Worm (Caenorhabditis elegans) whole organism, young adult: ENCODE measurements around the gene T04F3.5.

Experiments used
- D2030.7 ChIP-seq: fragments of 200-800 bp; sonication (Bioruptor generic); IDR thresholded peaks from 2 replicates; pipeline ENCODE4 v1.3.6; 2022; ENCODE audit warnings: missing genetic modification reagents, missing genetic modification characterization, missing compliant biosample characterization
- F10E7.11 ChIP-seq: sonication (generic microtip); optimal IDR thresholded peaks from 2 replicates; lab custom pipeline; 2017; ENCODE audit warnings: mild to moderate bottlenecking, missing genetic modification characterization, moderate library complexity, missing compliant biosample characterization
- F33H1.4 ChIP-seq: fragments of 200-800 bp; sonication (Bioruptor generic); IDR thresholded peaks from 2 replicates; pipeline ENCODE4 v1.3.6; 2022; ENCODE audit warnings: missing genetic modification reagents, missing genetic modification characterization, missing compliant biosample characterization
- F57A8.1 ChIP-seq: fragments of 200-800 bp; sonication (Bioruptor generic); optimal IDR thresholded peaks from 2 replicates; lab custom pipeline; 2018; ENCODE audit warnings: mild to moderate bottlenecking, missing genetic modification characterization, moderate library complexity, missing compliant biosample characterization
- F57C9.4 ChIP-seq: sonication (generic microtip); optimal IDR thresholded peaks from 2 replicates; lab custom pipeline; 2017; ENCODE audit warnings: mild to moderate bottlenecking, missing genetic modification characterization, missing compliant biosample characterization
- T07F8.4 ChIP-seq: sonication (generic microtip); optimal IDR thresholded peaks from 2 replicates; lab custom pipeline; 2016; ENCODE audit warnings: mild to moderate bottlenecking, missing genetic modification characterization, moderate library complexity, missing compliant biosample characterization
- Y53F4B.3 ChIP-seq: fragments of 200-800 bp; sonication (Bioruptor generic); IDR thresholded peaks from 2 replicates; pipeline ENCODE4 v1.3.6; 2022; ENCODE audit warnings: missing genetic modification reagents, missing genetic modification characterization, missing compliant biosample characterization
- Y95B8A.8 ChIP-seq: fragments of 200-800 bp; sonication (Bioruptor generic); IDR thresholded peaks from 2 replicates; pipeline ENCODE4 v1.3.6; 2022; ENCODE audit warnings: missing genetic modification reagents, missing genetic modification characterization, missing compliant biosample characterization
- ama-1 ChIP-seq, 3 experiments: fragments of 150-350 bp in 1 of 3; sonication (generic microtip) in 2 of 3; optimal IDR thresholded peaks; 2 replicates each; lab custom pipeline; 2014 to 2018; ENCODE audit warnings: missing biosample characterization in 2 of 3, missing genetic modification characterization in 2 of 3, missing genetic modification reagents in 2 of 3
- attf-6 ChIP-seq: fragments of 200-800 bp; sonication (Bioruptor generic); IDR thresholded peaks from 2 replicates; pipeline ENCODE4 v1.3.6; 2022; ENCODE audit warnings: missing genetic modification reagents, missing genetic modification characterization, missing compliant biosample characterization
- ccch-3 ChIP-seq: fragments of 200-800 bp; sonication (Bioruptor generic); optimal IDR thresholded peaks from 2 replicates; lab custom pipeline; 2018; ENCODE audit warnings: mild to moderate bottlenecking, missing genetic modification characterization, missing compliant biosample characterization
- cebp-1 ChIP-seq, 2 experiments: fragments of 200-800 bp in 1 of 2; sonication (Bioruptor generic) in 1 of 2; sonication (generic microtip) in 1 of 2; IDR thresholded peaks in 1 of 2; optimal IDR thresholded peaks in 1 of 2; 2 replicates each; pipeline versions ENCODE4 v1.3.6 to Lab custom; 2017 to 2022; ENCODE audit warnings: missing compliant biosample characterization in 2 of 2, missing genetic modification characterization in 2 of 2, mild to moderate bottlenecking in 1 of 2, missing genetic modification reagents in 1 of 2, moderate library complexity in 1 of 2
- ceh-40 ChIP-seq: fragments of 200-800 bp; sonication (Bioruptor generic); IDR thresholded peaks from 2 replicates; pipeline ENCODE4 v1.3.6; 2022; ENCODE audit warnings: missing genetic modification characterization, missing compliant biosample characterization
- dpff-1 ChIP-seq: sonication (generic microtip); optimal IDR thresholded peaks from 2 replicates; lab custom pipeline; 2017; ENCODE audit warnings: mild to moderate bottlenecking, missing genetic modification characterization, missing compliant biosample characterization
- dpl-1 ChIP-seq: fragments of 150-350 bp; optimal IDR thresholded peaks from 2 replicates; lab custom pipeline; 2014; ENCODE audit warnings: missing biosample characterization, missing genetic modification reagents, missing genetic modification characterization
- efl-1 ChIP-seq: fragments of 150-350 bp; optimal IDR thresholded peaks from 2 replicates; lab custom pipeline; 2014; ENCODE audit warnings: missing biosample characterization, missing genetic modification reagents, missing genetic modification characterization
- egl-18 ChIP-seq: fragments of 200-800 bp; sonication (Bioruptor generic); IDR thresholded peaks from 2 replicates; pipeline ENCODE4 v1.3.6; 2022; ENCODE audit warnings: missing genetic modification reagents, missing genetic modification characterization, missing compliant biosample characterization
- egl-44 ChIP-seq: fragments of 200-800 bp; sonication (Bioruptor generic); IDR thresholded peaks from 2 replicates; pipeline ENCODE4 v1.3.6; 2022; ENCODE audit warnings: missing genetic modification reagents, missing genetic modification characterization, missing compliant biosample characterization
- ekl-4 ChIP-seq: fragments of 200-800 bp; sonication (Bioruptor generic); IDR thresholded peaks from 2 replicates; pipeline ENCODE4 v1.3.6; 2022; ENCODE audit warnings: missing genetic modification reagents, missing genetic modification characterization, missing compliant biosample characterization
- ets-4 ChIP-seq: fragments of 200-800 bp; sonication (Bioruptor generic); optimal IDR thresholded peaks from 2 replicates; lab custom pipeline; 2018; ENCODE audit warnings: mild to moderate bottlenecking, missing genetic modification characterization, missing compliant biosample characterization
- gei-17 ChIP-seq: fragments of 200-800 bp; sonication (Bioruptor generic); optimal IDR thresholded peaks from 2 replicates; lab custom pipeline; 2018; ENCODE audit warnings: mild to moderate bottlenecking, missing genetic modification characterization, missing compliant biosample characterization
- hlh-26 ChIP-seq: fragments of 200-800 bp; sonication (Bioruptor generic); conservative IDR thresholded peaks from 2 replicates; pipeline ENCODE4 v1.3.6; 2022; ENCODE audit warnings: missing genetic modification reagents, missing genetic modification characterization, missing compliant biosample characterization
- hrde-1 ChIP-seq: sonication (generic microtip); optimal IDR thresholded peaks from 2 replicates; lab custom pipeline; 2016; ENCODE audit warnings: missing genetic modification characterization, mild to moderate bottlenecking, missing compliant biosample characterization, moderate library complexity, missing genotype, missing genetic modification reagents, borderline replicate concordance
- lin-35 ChIP-seq, 3 experiments: fragments of 150-350 bp in 2 of 3; sonication (generic microtip) in 1 of 3; optimal IDR thresholded peaks; 2 replicates each; lab custom pipeline; 2014 to 2018; ENCODE audit warnings: missing biosample characterization in 3 of 3, missing genetic modification characterization in 3 of 3, missing genetic modification reagents in 3 of 3
- lin-40 ChIP-seq: sonication (generic microtip); optimal IDR thresholded peaks from 2 replicates; lab custom pipeline; 2016; ENCODE audit warnings: missing genetic modification characterization, mild to moderate bottlenecking, missing compliant biosample characterization, missing genotype, missing genetic modification reagents
- lir-1 ChIP-seq: fragments of 200-800 bp; sonication (Bioruptor generic); conservative IDR thresholded peaks from 2 replicates; pipeline ENCODE4 v1.3.6; 2022; ENCODE audit warnings: missing genetic modification reagents, missing genetic modification characterization, missing compliant biosample characterization
- mcd-1 ChIP-seq: fragments of 200-800 bp; sonication (Bioruptor generic); IDR thresholded peaks from 2 replicates; pipeline ENCODE4 v1.3.6; 2022; ENCODE audit warnings: missing genetic modification reagents, missing genetic modification characterization, missing compliant biosample characterization
- mel-28 ChIP-seq: sonication (generic microtip); optimal IDR thresholded peaks from 2 replicates; lab custom pipeline; 2016; ENCODE audit warnings: borderline replicate concordance, mild to moderate bottlenecking, missing genetic modification characterization, missing compliant biosample characterization
- mes-4 ChIP-seq: sonication (generic microtip); optimal IDR thresholded peaks from 2 replicates; lab custom pipeline; 2016; ENCODE audit warnings: missing genotype, missing genetic modification characterization, missing compliant biosample characterization
- mxl-1 ChIP-seq: sonication (generic microtip); optimal IDR thresholded peaks from 2 replicates; lab custom pipeline; 2016; ENCODE audit warnings: missing genetic modification characterization, missing compliant biosample characterization
- nfya-1 ChIP-seq: sonication (generic microtip); optimal IDR thresholded peaks from 2 replicates; lab custom pipeline; 2017; ENCODE audit warnings: antibody characterized with exemption, missing compliant biosample characterization, missing genetic modification characterization, borderline replicate concordance; ENCODE audit not compliant: insufficient read depth
- nhr-120 ChIP-seq: fragments of 200-800 bp; sonication (Bioruptor generic); IDR thresholded peaks from 2 replicates; pipeline ENCODE4 v1.3.6; 2022; ENCODE audit warnings: missing genetic modification characterization, missing compliant biosample characterization
- nhr-80 ChIP-seq: sonication (generic microtip); optimal IDR thresholded peaks from 2 replicates; lab custom pipeline; 2016; ENCODE audit warnings: missing genetic modification characterization, missing compliant biosample characterization
- rec-8 ChIP-seq, 2 experiments: sonication (generic microtip); optimal IDR thresholded peaks; 2 replicates each; lab custom pipeline; 2016; ENCODE audit warnings: mild to moderate bottlenecking in 2 of 2, missing genetic modification characterization in 2 of 2, missing genetic modification reagents in 2 of 2, missing genotype in 2 of 2, missing biosample characterization in 1 of 2, missing compliant biosample characterization in 1 of 2, moderate library complexity in 1 of 2
- repo-1 ChIP-seq: sonication (generic microtip); optimal IDR thresholded peaks from 2 replicates; lab custom pipeline; 2017; ENCODE audit warnings: mild to moderate bottlenecking, missing genetic modification characterization, missing compliant biosample characterization
- somi-1 ChIP-seq: fragments of 200-800 bp; sonication (Bioruptor generic); optimal IDR thresholded peaks from 2 replicates; lab custom pipeline; 2018; ENCODE audit warnings: mild to moderate bottlenecking, missing genetic modification characterization, missing compliant biosample characterization
- tbp1 ChIP-seq: fragments of 200-800 bp; sonication (Bioruptor generic); optimal IDR thresholded peaks from 2 replicates; lab custom pipeline; 2018; ENCODE audit warnings: mild to moderate bottlenecking, missing genetic modification characterization, missing compliant biosample characterization
- tbx-9 ChIP-seq: sonication (generic microtip); optimal IDR thresholded peaks from 2 replicates; lab custom pipeline; 2016; ENCODE audit warnings: borderline replicate concordance, missing genetic modification characterization, inconsistent platforms, missing compliant biosample characterization
- unc-130 ChIP-seq: sonication (generic microtip); optimal IDR thresholded peaks from 2 replicates; lab custom pipeline; 2016; ENCODE audit warnings: missing genetic modification reagents, missing genetic modification characterization, missing compliant biosample characterization
- unc-62 ChIP-seq: fragments of 150-350 bp; optimal IDR thresholded peaks from 2 replicates; lab custom pipeline; 2014; ENCODE audit warnings: missing biosample characterization, missing genetic modification reagents, missing genetic modification characterization
- xnd-1 ChIP-seq: sonication (generic microtip); optimal IDR thresholded peaks from 2 replicates; lab custom pipeline; 2016; ENCODE audit warnings: missing genotype, missing genetic modification reagents, missing genetic modification characterization, missing compliant biosample characterization
- zfh-2 ChIP-seq: fragments of 200-800 bp; sonication (Bioruptor generic); conservative IDR thresholded peaks from 2 replicates; pipeline ENCODE4 v1.3.6; 2022; ENCODE audit warnings: missing genetic modification reagents, missing genetic modification characterization, missing compliant biosample characterization
- ztf-22 ChIP-seq: fragments of 200-800 bp; sonication (Bioruptor generic); optimal IDR thresholded peaks from 2 replicates; lab custom pipeline; 2018; ENCODE audit warnings: mild to moderate bottlenecking, missing genetic modification characterization, moderate library complexity, missing compliant biosample characterization
- ztf-28 ChIP-seq: fragments of 200-800 bp; sonication (Bioruptor generic); IDR thresholded peaks from 2 replicates; pipeline ENCODE4 v1.3.6; 2022; ENCODE audit warnings: missing genetic modification reagents, missing genetic modification characterization, missing compliant biosample characterization
- ztf-3 ChIP-seq: fragments of 200-800 bp; sonication (Bioruptor generic); optimal IDR thresholded peaks from 2 replicates; lab custom pipeline; 2018; ENCODE audit warnings: mild to moderate bottlenecking, missing genetic modification characterization, missing compliant biosample characterization

T04F3.5 gene

DNA sequence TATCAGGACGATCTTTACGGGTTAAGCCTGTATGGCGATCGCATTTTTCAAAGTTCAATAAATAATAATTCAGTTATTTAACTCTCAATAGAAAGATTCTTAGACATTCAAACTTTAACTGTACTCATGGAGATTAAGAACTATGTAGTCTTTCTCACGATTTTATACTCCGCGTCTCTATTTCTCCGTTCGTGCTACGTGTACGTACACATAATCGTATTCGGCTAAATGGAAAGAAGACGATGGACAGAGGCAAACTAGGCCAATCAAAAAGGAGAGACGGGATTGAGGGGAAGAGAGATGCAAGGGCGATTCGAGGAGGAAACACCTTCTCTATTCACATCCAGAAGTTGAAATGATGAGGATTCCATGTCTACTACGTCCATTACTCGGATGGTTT is 12.9 kb downstream of the T04F3.5 start, which contains the start of gene bus-18:
bus-18 (plus strand) TSS at position 301 of the 400 bp plus-strand sequence.
- no peak for TF ChIP-seq F57A8.1
- TF ChIP-seq hrde-1, result no peak
- no peak for TF ChIP-seq lin-40 (tag; lab: Kevin White, UChicago)
- TF ChIP-seq ets-4 (GFP tag; lab: Kevin White, UChicago), result no peak
- no peak for TF ChIP-seq F33H1.4
- no peak for TF ChIP-seq mel-28
- TF ChIP-seq nhr-120 (GFP tag; lab: Robert Waterston, UW), result no peak
- no peak for TF ChIP-seq unc-62
- TF ChIP-seq nhr-80 (tag; lab: Kevin White, UChicago), result no peak
- no peak for TF ChIP-seq hlh-26 (GFP tag; lab: Robert Waterston, UW)
- TF ChIP-seq dpl-1 (GFP tag; lab: Kevin White, UChicago), result no peak
- no peak for TF ChIP-seq mcd-1 (GFP tag; lab: Robert Waterston, UW)
- TF ChIP-seq ekl-4 (GFP tag; lab: Robert Waterston, UW), result no peak
- no peak for TF ChIP-seq F10E7.11 (tag; lab: Kevin White, UChicago)
- no peak for TF ChIP-seq lir-1 (GFP tag; lab: Robert Waterston, UW)

ce11 chrV:11773934-11774333 is 13.5 kb downstream of the T04F3.5 start:
- peak; percentile 14 for TF ChIP-seq nhr-80 (tag; lab: Kevin White, UChicago)
- TF ChIP-seq Y95B8A.8 (GFP tag; lab: Robert Waterston, UW), result no peak

ce11 chrV:11776538-11776937 is 16.1 kb downstream of the T04F3.5 start, which contains the start of gene F55A11.6:
TSS of gene F55A11.6 (plus strand) at chrV:11776838.
- no peak for TF ChIP-seq efl-1 (GFP tag; lab: Kevin White, UChicago)
- TF ChIP-seq dpff-1, result no peak
- TF ChIP-seq mes-4, result no peak
- no peak for TF ChIP-seq cebp-1 (GFP tag; IDR thresholded peaks at IDR 0.05; lab: Robert Waterston, UW)
- TF ChIP-seq cebp-1 (tag; optimal IDR thresholded peaks at IDR 0.05; lab: Kevin White, UChicago), result no peak
- no peak for TF ChIP-seq ceh-40
- TF ChIP-seq F57C9.4, result no peak
- TF ChIP-seq ama-1 (optimal IDR thresholded peaks at IDR 0.05; lab: Kevin White, UChicago), result no peak
- TF ChIP-seq ama-1 (GFP tag; optimal IDR thresholded peaks at IDR 0.05; lab: Kevin White, UChicago), result no peak
- TF ChIP-seq mxl-1, result no peak
- no peak for TF ChIP-seq ztf-22 (GFP tag; lab: Kevin White, UChicago)
- no peak for TF ChIP-seq ztf-3 (GFP tag; lab: Kevin White, UChicago)
- TF ChIP-seq xnd-1 (tag; lab: Kevin White, UChicago), result no peak
- TF ChIP-seq ccch-3 (GFP tag; lab: Kevin White, UChicago), result no peak
- no peak for TF ChIP-seq nfya-1
- no peak for TF ChIP-seq ets-4 (GFP tag; lab: Kevin White, UChicago)
- TF ChIP-seq repo-1, result no peak
- no peak for TF ChIP-seq ekl-4 (GFP tag; lab: Robert Waterston, UW)
- TF ChIP-seq zfh-2 (GFP tag; lab: Robert Waterston, UW), result no peak
- no peak for TF ChIP-seq egl-18 (GFP tag; lab: Robert Waterston, UW)
- TF ChIP-seq attf-6 (GFP tag; lab: Robert Waterston, UW), result no peak

DNA sequence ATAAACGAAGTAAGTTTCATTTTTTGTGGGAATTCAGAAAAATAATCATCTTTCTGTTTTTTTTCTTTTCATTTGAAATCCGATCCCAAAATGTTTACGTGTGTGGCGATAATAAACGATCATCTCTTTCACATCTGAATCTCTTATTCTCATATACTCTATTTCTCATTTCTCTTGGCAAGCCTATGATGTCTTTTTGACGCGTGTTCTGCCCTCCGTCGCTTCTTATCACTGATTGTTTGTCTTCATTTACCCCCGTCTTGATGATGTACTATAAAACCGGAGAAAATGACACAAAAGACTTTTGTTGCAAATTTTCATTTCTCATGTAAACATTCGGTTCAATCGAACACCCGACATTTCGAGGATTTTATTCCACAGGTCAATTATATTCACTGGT is 17.4 kb downstream of the T04F3.5 start:
- TF ChIP-seq tbx-9 (tag; lab: Kevin White, UChicago), result no peak
- TF ChIP-seq ztf-28 (GFP tag; lab: Robert Waterston, UW), result no peak
- no peak for TF ChIP-seq D2030.7 (GFP tag; lab: Robert Waterston, UW)
- TF ChIP-seq mel-28, result no peak
- TF ChIP-seq tbp1 (GFP tag; lab: Kevin White, UChicago), result peak; percentile 12
- TF ChIP-seq egl-44, result no peak
- no peak for TF ChIP-seq T07F8.4 (tag; lab: Kevin White, UChicago)
- no peak for TF ChIP-seq Y95B8A.8 (GFP tag; lab: Robert Waterston, UW)
- no peak for TF ChIP-seq unc-130 (GFP tag; lab: Kevin White, UChicago)
- peak; percentile 40 for TF ChIP-seq somi-1 (GFP tag; lab: Kevin White, UChicago)
- TF ChIP-seq lin-35 (GFP tag; optimal IDR thresholded peaks at IDR 0.05; lab: Kevin White, UChicago), result no peak
- TF ChIP-seq gei-17 (GFP tag; lab: Kevin White, UChicago), result no peak
- no peak for TF ChIP-seq lir-1 (GFP tag; lab: Robert Waterston, UW)
- no peak for TF ChIP-seq rec-8 (tag; optimal IDR thresholded peaks at IDR 0.05; lab: Kevin White, UChicago)
- TF ChIP-seq Y53F4B.3, result no peak
- TF ChIP-seq nhr-80 (tag; lab: Kevin White, UChicago), result peak; percentile 72
